Worm (Caenorhabditis elegans) whole organism, mixed stage, embryonic: ENCODE results near the gene F47B8.13.
"Not testable (repeated sequence)": the region's sequence is repeated elsewhere in the genome, so short reads cannot be mapped to it uniquely, and the experiment has no call there.

Experiments
- M03D4.4 ChIP-seq: sonication (generic microtip); optimal IDR thresholded peaks from 2 replicates; lab custom pipeline; 2017; ENCODE audit warnings: mild to moderate bottlenecking, missing genetic modification characterization, missing compliant biosample characterization
- bed-3 ChIP-seq: fragments of 200-800 bp; sonication (Bioruptor generic); optimal IDR thresholded peaks from 3 replicates; lab custom pipeline; 2018; ENCODE audit warnings: mild to moderate bottlenecking, missing genetic modification characterization, moderate library complexity, missing compliant biosample characterization
- blmp-1 ChIP-seq: fragments of 150-350 bp; optimal IDR thresholded peaks from 2 replicates; lab custom pipeline; 2014; ENCODE audit warnings: missing biosample characterization, missing genetic modification characterization
- ceh-39 ChIP-seq: fragments of 150-350 bp; optimal IDR thresholded peaks from 2 replicates; lab custom pipeline; 2014; ENCODE audit warnings: missing biosample characterization, missing genetic modification characterization
- ceh-43 ChIP-seq: fragments of 200-800 bp; sonication (Bioruptor generic); optimal IDR thresholded peaks from 2 replicates; lab custom pipeline; 2018; ENCODE audit warnings: mild to moderate bottlenecking, missing genetic modification characterization, moderate library complexity, missing compliant biosample characterization
- ceh-83 ChIP-seq: fragments of 200-800 bp; sonication (Bioruptor generic); optimal IDR thresholded peaks from 2 replicates; lab custom pipeline; 2018; ENCODE audit warnings: mild to moderate bottlenecking, missing genetic modification characterization, missing compliant biosample characterization
- cnd-1 ChIP-seq: fragments of 200-800 bp; sonication (Bioruptor generic); optimal IDR thresholded peaks from 2 replicates; lab custom pipeline; 2018; ENCODE audit warnings: mild to moderate bottlenecking, missing genetic modification characterization, missing compliant biosample characterization
- elt-1 ChIP-seq: sonication (generic microtip); optimal IDR thresholded peaks from 2 replicates; lab custom pipeline; 2017; ENCODE audit warnings: missing genetic modification characterization, mild to moderate bottlenecking, missing compliant biosample characterization, antibody characterized with exemption, moderate library complexity, borderline replicate concordance; ENCODE audit not compliant: insufficient read depth
- elt-3 ChIP-seq: fragments of 150-350 bp; optimal IDR thresholded peaks from 2 replicates; lab custom pipeline; 2014; ENCODE audit warnings: missing biosample characterization, missing genetic modification characterization
- flh-1 ChIP-seq: fragments of 200-800 bp; sonication (Bioruptor generic); optimal IDR thresholded peaks from 2 replicates; lab custom pipeline; 2018; ENCODE audit warnings: mild to moderate bottlenecking, missing genetic modification characterization, moderate library complexity, missing compliant biosample characterization
- ham-2 ChIP-seq: fragments of 200-800 bp; sonication (Bioruptor generic); optimal IDR thresholded peaks from 2 replicates; lab custom pipeline; 2018; ENCODE audit warnings: mild to moderate bottlenecking, missing genetic modification characterization, missing compliant biosample characterization
- hlh-1 ChIP-seq: fragments of 150-350 bp; optimal IDR thresholded peaks from 2 replicates; lab custom pipeline; 2014; ENCODE audit warnings: missing biosample characterization, missing genetic modification reagents, missing genetic modification characterization
- lin-13 ChIP-seq: fragments of 150-350 bp; optimal IDR thresholded peaks from 2 replicates; lab custom pipeline; 2014; ENCODE audit warnings: missing biosample characterization, missing genetic modification characterization
- lin-32 ChIP-seq: fragments of 200-800 bp; sonication (Bioruptor generic); optimal IDR thresholded peaks from 2 replicates; lab custom pipeline; 2018; ENCODE audit warnings: mild to moderate bottlenecking, missing genetic modification characterization, missing compliant biosample characterization
- lsy-2 ChIP-seq: fragments of 150-350 bp; optimal IDR thresholded peaks from 2 replicates; lab custom pipeline; 2014; ENCODE audit warnings: missing biosample characterization, missing genetic modification characterization
- mab-5 ChIP-seq: fragments of 150-350 bp; optimal IDR thresholded peaks from 2 replicates; lab custom pipeline; 2014; ENCODE audit warnings: missing biosample characterization, missing genetic modification characterization
- mls-2 ChIP-seq: sonication (generic microtip); optimal IDR thresholded peaks from 2 replicates; lab custom pipeline; 2016; ENCODE audit warnings: mild to moderate bottlenecking, missing genetic modification characterization, moderate library complexity, missing compliant biosample characterization
- nhr-12 ChIP-seq: fragments of 150-350 bp; optimal IDR thresholded peaks from 2 replicates; lab custom pipeline; 2014; ENCODE audit warnings: missing biosample characterization, missing genetic modification characterization
- nhr-2 ChIP-seq: fragments of 150-350 bp; optimal IDR thresholded peaks from 2 replicates; lab custom pipeline; 2014; ENCODE audit warnings: missing biosample characterization, missing genetic modification characterization
- nhr-76 ChIP-seq: sonication (generic microtip); optimal IDR thresholded peaks from 2 replicates; lab custom pipeline; 2017; ENCODE audit warnings: missing biosample characterization, missing genetic modification characterization
- pha-4 ChIP-seq: fragments of 150-350 bp; optimal IDR thresholded peaks from 2 replicates; lab custom pipeline; 2018; ENCODE audit warnings: missing biosample characterization, missing genetic modification reagents, missing genetic modification characterization
- sem-2 ChIP-seq: fragments of 200-800 bp; sonication (Bioruptor generic); optimal IDR thresholded peaks from 2 replicates; lab custom pipeline; 2018; ENCODE audit warnings: mild to moderate bottlenecking, missing genetic modification characterization, missing compliant biosample characterization
- snpc-4 ChIP-seq: fragments of 150-350 bp; optimal IDR thresholded peaks from 2 replicates; lab custom pipeline; 2014; ENCODE audit warnings: missing biosample characterization, missing genetic modification characterization
- sptf-1 ChIP-seq: sonication (generic microtip); optimal IDR thresholded peaks from 2 replicates; lab custom pipeline; 2017; ENCODE audit warnings: mild to moderate bottlenecking, missing genetic modification characterization, moderate library complexity, missing compliant biosample characterization
- tbx-8 ChIP-seq: fragments of 200-800 bp; sonication (Bioruptor generic); optimal IDR thresholded peaks from 2 replicates; lab custom pipeline; 2018; ENCODE audit warnings: mild to moderate bottlenecking, missing genetic modification characterization, moderate library complexity, missing compliant biosample characterization
- unc-120 ChIP-seq: sonication (generic microtip); optimal IDR thresholded peaks from 2 replicates; lab custom pipeline; 2017; ENCODE audit warnings: missing genetic modification characterization, missing compliant biosample characterization; ENCODE audit not compliant: poor library complexity, severe bottlenecking
- unc-39 ChIP-seq: fragments of 150-350 bp; optimal IDR thresholded peaks from 2 replicates; lab custom pipeline; 2014; ENCODE audit warnings: missing biosample characterization, missing genetic modification characterization
- unc-62 ChIP-seq: fragments of 150-350 bp; optimal IDR thresholded peaks from 2 replicates; lab custom pipeline; 2014; ENCODE audit warnings: missing biosample characterization, missing genetic modification reagents, missing genetic modification characterization
- zip-8 ChIP-seq: fragments of 150-350 bp; optimal IDR thresholded peaks from 2 replicates; lab custom pipeline; 2014; ENCODE audit warnings: missing biosample characterization, missing genetic modification characterization
- ztf-11 ChIP-seq: fragments of 150-350 bp; optimal IDR thresholded peaks from 2 replicates; lab custom pipeline; 2014; ENCODE audit warnings: missing biosample characterization, missing genetic modification characterization

The F47B8.13 gene

ce11 chrV:14282222-14282709, 37.3 kb downstream of the F47B8.13 start, which contains the start of the genes srt-74 and F40G12.9:
Gene srt-74 (minus strand): TSS chrV:14282322.
Gene F40G12.9 (plus strand): TSS chrV:14282659.
- TF ChIP-seq nhr-2 (tag; lab: Kevin White, UChicago) (no peak), tbx-8 (no peak), ztf-11 (tag; lab: Kevin White, UChicago) (no peak), blmp-1 (tag; lab: Kevin White, UChicago) (no peak), mls-2 (tag; lab: Kevin White, UChicago) (no peak), unc-120 (no peak), unc-39 (no peak), ceh-43 (no peak), unc-62 (GFP tag; lab: Kevin White, UChicago) (no peak)
- TF ChIP-seq, all 35 proteins: peak for 0

- TF ChIP-seq blmp-1 (tag; lab: Kevin White, UChicago) (no peak), mab-5 (no peak), mls-2 (tag; lab: Kevin White, UChicago) (no peak), ceh-83 (no peak), unc-120 (no peak), ham-2 (GFP tag; lab: Kevin White, UChicago) (no peak), snpc-4 (tag; lab: Kevin White, UChicago) (no peak), elt-1 (tag; lab: Kevin White, UChicago) (no peak), lin-32 (no peak), zip-8 (tag; lab: Kevin White, UChicago) (no peak), cnd-1 (no peak), sem-2 (no peak), M03D4.4 (tag; lab: Kevin White, UChicago) (no peak), bed-3 (GFP tag; lab: Kevin White, UChicago) (no peak), nhr-12 (tag; lab: Kevin White, UChicago) (no peak), lin-13 (tag; lab: Kevin White, UChicago) (no peak)
These were observed 39.8 kb downstream of the F47B8.13 start, which contains the start of gene srt-33 for ce11 chrV:14279777-14280176. Gene srt-33 (minus strand): TSS chrV:14279877.

- TF ChIP-seq ztf-11 (tag; lab: Kevin White, UChicago); lsy-2; sptf-1 (tag; lab: Kevin White, UChicago): not testable (repeated sequence)
- TF ChIP-seq, all 35 proteins: peak for 0; not testable (repeated sequence) for 35
These were observed 45.3 kb downstream of the F47B8.13 start, which contains the start of gene F40G12.7 for ce11 chrV:14274268-14274667. Gene F40G12.7 (plus strand): TSS chrV:14274568.

ce11 chrV:14273019-14273418, 46.5 kb downstream of the F47B8.13 start, which contains the start of gene F40G12.6:
Gene F40G12.6 (minus strand): TSS chrV:14273119.
- no peak for TF ChIP-seq pha-4 (tag; lab: Kevin White, UChicago)
- TF ChIP-seq nhr-76 (tag; lab: Kevin White, UChicago): no peak
- TF ChIP-seq unc-62 (GFP tag; lab: Kevin White, UChicago): no peak
- no peak for TF ChIP-seq zip-8 (tag; lab: Kevin White, UChicago)
- no peak for TF ChIP-seq lsy-2

- TF ChIP-seq elt-3 (tag; lab: Kevin White, UChicago) (no peak), hlh-1 (no peak), M03D4.4 (tag; lab: Kevin White, UChicago) (no peak), unc-120 (no peak), flh-1 (GFP tag; lab: Kevin White, UChicago) (no peak), ceh-39 (tag; lab: Kevin White, UChicago) (no peak)
These were observed 48.8 kb downstream of the F47B8.13 start, which contains the start of gene F40G12.5 for ce11 chrV:14270729-14271128. Gene F40G12.5 (minus strand): TSS chrV:14270829.
